Worm (Caenorhabditis elegans): Measurements from ENCODE around the gene srx-93.
A peak's percentile ranks its signal among the peaks of the same experiment; 100 is the strongest.

Gene srx-93

DNA sequence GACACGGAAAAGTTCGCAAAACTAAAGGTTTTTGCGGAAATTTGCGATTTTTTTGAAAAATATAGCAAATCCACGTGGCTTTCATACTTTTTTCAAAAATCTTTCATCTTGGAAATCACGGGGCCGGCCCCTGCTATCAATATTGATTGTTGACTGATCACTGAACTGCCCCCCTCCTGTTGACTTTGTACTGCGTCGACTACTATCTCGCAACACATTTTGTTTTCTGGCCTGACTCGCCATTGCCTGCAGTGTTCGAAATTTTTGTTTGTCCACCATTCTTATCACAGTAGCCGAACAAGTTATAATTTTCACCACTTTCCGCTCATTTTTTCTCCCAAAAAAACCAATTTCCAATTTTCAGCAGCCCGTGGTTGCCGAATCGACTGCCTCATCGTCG lies 39.5 kb downstream of the srx-93 start:
- TF ChIP-seq pat-9 (tag; optimal IDR thresholded peaks at IDR 0.05) (no peak), hlh-6 (tag; optimal IDR thresholded peaks at IDR 0.05) (no peak), ahr-1 (tag; optimal IDR thresholded peaks at IDR 0.05) (no peak), dve-1 (tag; optimal IDR thresholded peaks at IDR 0.05) (no peak), ceh-34 (tag; optimal IDR thresholded peaks at IDR 0.05) (no peak), che-1 (tag; optimal IDR thresholded peaks at IDR 0.05) (no peak), lin-11 (tag; optimal IDR thresholded peaks at IDR 0.05) (no peak), ceh-48 (tag; optimal IDR thresholded peaks at IDR 0.05) (no peak), nhr-11 (tag; optimal IDR thresholded peaks at IDR 0.05) (no peak), C08G9.2 (tag; optimal IDR thresholded peaks at IDR 0.05) (no peak)

ce11 chrV:3580385-3580784 lies 40.1 kb downstream of the srx-93 start:
- TF ChIP-seq elt-2 (tag; optimal IDR thresholded peaks at IDR 0.05) (peak; percentile 88), T23F11.4 (GFP tag; optimal IDR thresholded peaks at IDR 0.05) (no peak)

ce11 chrV:3579795-3580194 lies 40.7 kb downstream of the srx-93 start:
- TF ChIP-seq nfya-1 (tag; optimal IDR thresholded peaks at IDR 0.05) (peak; percentile 9), unc-55 (GFP tag; optimal IDR thresholded peaks at IDR 0.05) (peak; percentile 2), ceh-18 (tag; optimal IDR thresholded peaks at IDR 0.05) (peak; percentile 41), lim-6 (tag; optimal IDR thresholded peaks at IDR 0.05) (no peak)

DNA sequence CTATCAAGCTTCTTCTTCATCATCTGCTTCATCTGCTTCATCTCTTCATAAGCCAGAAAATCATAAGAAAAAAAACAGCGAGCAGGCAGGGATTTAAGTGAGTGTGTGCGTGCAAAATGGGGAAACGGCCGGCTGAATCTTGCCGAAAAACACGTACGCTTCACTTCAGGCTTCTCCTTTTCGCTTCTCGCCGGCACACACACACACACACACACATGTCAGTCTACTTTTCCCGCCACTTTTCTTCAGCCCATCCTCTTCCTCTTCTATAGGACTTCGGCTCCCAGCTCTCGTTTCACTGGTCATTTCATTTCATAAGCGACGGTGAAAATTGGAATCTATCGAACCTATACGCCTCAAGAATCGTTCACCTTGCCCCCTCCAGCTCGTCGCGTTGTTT lies 41.3 kb downstream of the srx-93 start:
- no peak for TF ChIP-seq ceh-24 (tag; optimal IDR thresholded peaks at IDR 0.05)
- TF ChIP-seq ceh-14 (tag; optimal IDR thresholded peaks at IDR 0.05) = no peak
- TF ChIP-seq mec-3 (tag; optimal IDR thresholded peaks at IDR 0.05; ENCODE audit: borderline replicate concordance) = no peak

ce11 chrV:3578813-3579212 lies 41.7 kb downstream of the srx-93 start, which contains the start of gene pygl-1:
Gene pygl-1, plus strand, starts transcription at chrV:3579023.
- TF ChIP-seq rnt-1 (tag; optimal IDR thresholded peaks at IDR 0.05) = no peak
- no peak for TF ChIP-seq npax-4 (tag; optimal IDR thresholded peaks at IDR 0.05)
- TF ChIP-seq hlh-13 (GFP tag; optimal IDR thresholded peaks at IDR 0.05) = no peak
- TF ChIP-seq ztf-16 (tag; optimal IDR thresholded peaks at IDR 0.05) = no peak
- TF ChIP-seq elt-4 (tag; optimal IDR thresholded peaks at IDR 0.05) = no peak
- TF ChIP-seq ceh-34 (tag; optimal IDR thresholded peaks at IDR 0.05) = no peak
- TF ChIP-seq sox-4 (tag; optimal IDR thresholded peaks at IDR 0.05) = no peak
- TF ChIP-seq ahr-1 (tag; optimal IDR thresholded peaks at IDR 0.05) = no peak
- no peak for TF ChIP-seq zip-5 (tag; optimal IDR thresholded peaks at IDR 0.05)
- TF ChIP-seq pag-3 (tag; optimal IDR thresholded peaks at IDR 0.05; ENCODE audit: borderline replicate concordance) = no peak
- no peak for TF ChIP-seq che-1 (tag; optimal IDR thresholded peaks at IDR 0.05)
- TF ChIP-seq sdc-2 (tag; optimal IDR thresholded peaks at IDR 0.05) = no peak
- TF ChIP-seq F13H6.1 (tag; optimal IDR thresholded peaks at IDR 0.05) = no peak
- TF ChIP-seq ceh-31 (tag; optimal IDR thresholded peaks at IDR 0.05) = no peak
- no peak for TF ChIP-seq K02D7.2 (tag; optimal IDR thresholded peaks at IDR 0.05)
- no peak for TF ChIP-seq C08G9.2 (tag; optimal IDR thresholded peaks at IDR 0.05)
- TF ChIP-seq ceh-19 (GFP tag; optimal IDR thresholded peaks at IDR 0.05) = no peak

DNA sequence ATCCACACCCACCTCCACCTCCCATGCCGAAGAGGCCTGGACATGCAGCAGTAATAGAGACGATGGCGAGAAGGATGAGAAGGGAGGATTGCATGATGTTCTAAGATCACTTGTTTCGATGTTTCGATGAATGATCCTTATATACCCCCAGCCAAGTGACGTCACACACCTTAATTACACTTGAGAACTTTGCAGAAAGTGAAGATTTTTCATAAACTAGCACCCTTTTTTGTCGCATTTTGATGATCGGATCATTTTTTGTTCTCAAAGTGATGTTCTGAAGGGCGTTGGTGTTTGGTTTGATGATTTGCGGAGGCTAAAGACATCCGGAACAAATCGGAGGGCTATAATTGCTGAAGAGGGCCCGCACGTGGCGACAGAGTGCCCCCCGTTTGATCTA lies 44.7 kb downstream of the srx-93 start, which contains the start of gene grl-27:
Gene grl-27 (minus strand): TSS at position 101 of the 400 bp plus-strand sequence.
- TF ChIP-seq tbx-2 (tag; optimal IDR thresholded peaks at IDR 0.05) = no peak
- TF ChIP-seq C38D4.7 (GFP tag; optimal IDR thresholded peaks at IDR 0.05) = no peak
- TF ChIP-seq ceh-18 (tag; optimal IDR thresholded peaks at IDR 0.05) = no peak
- no peak for TF ChIP-seq ceh-9 (tag; optimal IDR thresholded peaks at IDR 0.05)
- no peak for TF ChIP-seq K02D7.2 (tag; optimal IDR thresholded peaks at IDR 0.05)
- TF ChIP-seq ceh-24 (tag; optimal IDR thresholded peaks at IDR 0.05) = no peak
- TF ChIP-seq rnt-1 (tag; optimal IDR thresholded peaks at IDR 0.05) = no peak
- TF ChIP-seq hlh-8 (tag; optimal IDR thresholded peaks at IDR 0.05) = no peak
- no peak for TF ChIP-seq fkh-6 (tag; optimal IDR thresholded peaks at IDR 0.05)
- TF ChIP-seq pqm-1 (tag; optimal IDR thresholded peaks at IDR 0.05) = no peak
- TF ChIP-seq hlh-13 (GFP tag; optimal IDR thresholded peaks at IDR 0.05) = no peak

All from whole organism, late embryonic.